Fruit fly (Drosophila melanogaster) S2 (cell line): ENCODE results near the gene CG14227.

Experiments
- CG8478 ChIP-seq: fragments of >200 bp; optimal IDR thresholded peaks from 2 replicates; lab custom pipeline; 2018
- CTCF ChIP-seq, 2 experiments: fragments of >200 bp; optimal IDR thresholded peaks; 2 replicates each; lab custom pipeline; 2018

DNA sequence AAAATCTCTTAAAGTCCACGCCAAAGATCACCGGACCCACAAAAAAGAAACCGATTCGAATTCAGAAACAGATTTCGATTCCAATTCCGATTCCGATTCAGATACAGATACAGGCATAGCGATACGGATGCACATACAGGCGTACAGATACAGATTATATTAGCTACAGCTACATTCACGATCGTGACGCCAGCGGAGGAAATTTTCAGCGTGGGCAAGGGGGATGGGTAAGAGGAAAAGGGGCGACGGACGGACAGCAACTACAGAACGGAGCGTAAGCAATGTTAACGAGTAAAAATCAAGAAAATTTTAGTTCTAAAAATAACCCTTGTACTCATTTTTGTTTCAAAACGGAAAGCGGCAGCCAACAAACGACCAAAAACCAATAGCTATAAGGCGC lies 28.3 kb upstream of the CG14227 start:
- TF ChIP-seq CG8478 (lab: Kevin White, UChicago): no peak
- no peak for TF ChIP-seq CTCF (optimal IDR thresholded peaks at IDR 0.05; lab: Kevin White, UChicago)
